Worm (Caenorhabditis elegans) whole organism, early embryonic: Measurements from ENCODE around the gene C02E7.10.

ENCODE experiments used
- aly-1 ChIP-seq: sonication (generic microtip); optimal IDR thresholded peaks from 2 replicates; lab custom pipeline; 2016; ENCODE audit warnings: missing genetic modification characterization, missing compliant biosample characterization
- ama-1 ChIP-seq: fragments of 150-350 bp; optimal IDR thresholded peaks from 2 replicates; lab custom pipeline; 2014
- ceh-36 ChIP-seq: sonication (generic microtip); optimal IDR thresholded peaks from 2 replicates; lab custom pipeline; 2016; ENCODE audit warnings: missing genetic modification characterization, inconsistent platforms, missing compliant biosample characterization
- hmg-4 ChIP-seq: fragments of 200-800 bp; sonication (Bioruptor generic); optimal IDR thresholded peaks from 2 replicates; lab custom pipeline; 2018; ENCODE audit warnings: mild to moderate bottlenecking, missing genetic modification characterization, missing compliant biosample characterization
- sea-1 ChIP-seq: fragments of 200-800 bp; sonication (Bioruptor generic); conservative IDR thresholded peaks from 2 replicates; pipeline ENCODE4 v1.3.6; 2022; ENCODE audit warnings: missing genetic modification characterization, missing compliant biosample characterization
- tbx-11 ChIP-seq: fragments of 200-800 bp; sonication (Bioruptor generic); IDR thresholded peaks from 2 replicates; pipeline ENCODE4 v1.3.6; 2022; ENCODE audit warnings: missing genetic modification characterization, missing compliant biosample characterization

DNA sequence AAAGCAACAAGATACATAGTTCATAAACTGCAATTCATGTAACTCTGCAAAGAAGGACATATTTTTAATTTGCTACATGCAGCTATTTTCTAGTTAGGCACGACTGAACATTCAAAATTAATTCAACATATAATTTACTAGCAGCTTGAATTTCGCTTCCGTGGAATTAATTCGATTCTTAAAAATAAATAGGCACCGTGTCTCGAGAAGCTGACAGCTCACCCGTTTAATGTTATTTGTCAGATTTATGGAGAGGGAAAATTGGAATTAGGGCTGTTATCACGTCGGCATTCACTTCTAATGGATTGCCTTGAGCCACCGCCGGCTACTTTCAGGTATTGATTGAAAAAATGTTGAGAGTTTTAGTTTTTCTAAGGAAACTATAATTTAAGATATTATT is 6.5 kb downstream of the C02E7.10 start, which contains the start of gene srh-21:
- TF ChIP-seq hmg-4 = no peak
- no peak for TF ChIP-seq ceh-36 (tag; lab: Kevin White, UChicago)
- no peak for TF ChIP-seq ama-1 (lab: Kevin White, UChicago)
- no peak for TF ChIP-seq sea-1
- no peak for TF ChIP-seq aly-1 (tag; lab: Kevin White, UChicago)
- TF ChIP-seq tbx-11 (GFP tag; lab: Robert Waterston, UW) = no peak
